Worm (Caenorhabditis elegans): ENCODE measurements around the gene gst-3.

- TF ChIP-seq fos-1 (tag; optimal IDR thresholded peaks at IDR 0.05): no peak
- TF ChIP-seq mab-5 (tag; optimal IDR thresholded peaks at IDR 0.05): no peak
- TF ChIP-seq nhr-10 (tag; optimal IDR thresholded peaks at IDR 0.05): no peak
- no peak for TF ChIP-seq mdl-1 (tag; optimal IDR thresholded peaks at IDR 0.05)
- no peak for TF ChIP-seq unc-62 (GFP tag; optimal IDR thresholded peaks at IDR 0.05)
- TF ChIP-seq snpc-4 (tag; optimal IDR thresholded peaks at IDR 0.05): no peak
- TF ChIP-seq peb-1 (tag; optimal IDR thresholded peaks at IDR 0.05): no peak
- no peak for TF ChIP-seq nhr-11 (tag; optimal IDR thresholded peaks at IDR 0.05)
- TF ChIP-seq egl-27 (tag; optimal IDR thresholded peaks at IDR 0.05): no peak
- no peak for TF ChIP-seq lsy-2 (tag; optimal IDR thresholded peaks at IDR 0.05)
These were observed 13.5 kb downstream of the gst-3 start, which contains the start of gene ctf-18 for ce11 chrIV:10126544-10126943.
